Fruit fly (Drosophila melanogaster) whole organism, prepupa: ENCODE results near the gene CG42245.
A peak's percentile ranks its signal among the peaks of the same experiment; 100 is the strongest.

ENCODE experiments used
- Blimp-1 ChIP-seq: fragments of 200-800 bp; sonication (Bioruptor generic); optimal IDR thresholded peaks from 3 replicates; lab custom pipeline; 2017; ENCODE audit warnings: missing biosample characterization, missing genetic modification characterization, mild to moderate bottlenecking, moderate library complexity, missing genetic modification reagents
- CG10631 ChIP-seq: fragments of 200-800 bp; sonication (Bioruptor generic); optimal IDR thresholded peaks from 2 replicates; lab custom pipeline; 2016; ENCODE audit warnings: missing biosample characterization, missing genetic modification characterization
- CG10669 ChIP-seq: fragments of 200-800 bp; sonication (Bioruptor generic); optimal IDR thresholded peaks from 3 replicates; lab custom pipeline; 2018; ENCODE audit warnings: missing biosample characterization, mild to moderate bottlenecking, missing genetic modification characterization, moderate library complexity
- CG11294 ChIP-seq: fragments of 200-800 bp; sonication (Bioruptor generic); IDR thresholded peaks from 2 replicates; pipeline ENCODE4 v1.3.6; 2022; ENCODE audit warnings: missing biosample characterization, missing genetic modification characterization
- CG11762 ChIP-seq: fragments of 200-800 bp; sonication (Bioruptor generic); optimal IDR thresholded peaks from 3 replicates; lab custom pipeline; 2016; ENCODE audit warnings: missing biosample characterization, missing genetic modification characterization; ENCODE audit not compliant: insufficient read depth
- CG15336 ChIP-seq: fragments of 200-800 bp; sonication (Bioruptor generic); IDR thresholded peaks from 2 replicates; pipeline ENCODE4 v1.3.6; 2022; ENCODE audit warnings: missing biosample characterization, missing genetic modification characterization
- CG1621 ChIP-seq: fragments of 200-800 bp; sonication (Bioruptor generic); optimal IDR thresholded peaks from 3 replicates; lab custom pipeline; 2018; ENCODE audit warnings: missing biosample characterization, mild to moderate bottlenecking, missing genetic modification characterization
- CG16779 ChIP-seq: fragments of 200-800 bp; sonication (Bioruptor generic); optimal IDR thresholded peaks from 3 replicates; lab custom pipeline; 2017; ENCODE audit warnings: missing biosample characterization, mild to moderate bottlenecking, missing genetic modification characterization
- CG3032 ChIP-seq: fragments of 200-800 bp; optimal IDR thresholded peaks from 2 replicates; lab custom pipeline; 2019; ENCODE audit warnings: missing biosample characterization, mild to moderate bottlenecking, missing genetic modification characterization, moderate library complexity
- CG31627 ChIP-seq: fragments of 200-800 bp; sonication (Bioruptor generic); optimal IDR thresholded peaks from 3 replicates; lab custom pipeline; 2016; ENCODE audit warnings: missing biosample characterization, missing genetic modification characterization
- CG32006 ChIP-seq: fragments of 200-800 bp; sonication (Bioruptor generic); optimal IDR thresholded peaks from 3 replicates; lab custom pipeline; 2017; ENCODE audit warnings: missing biosample characterization, mild to moderate bottlenecking, missing genetic modification characterization
- CG34406 ChIP-seq: fragments of 200-800 bp; sonication (Bioruptor generic); optimal IDR thresholded peaks from 3 replicates; lab custom pipeline; 2016; ENCODE audit warnings: missing biosample characterization, missing genetic modification characterization
- CG3919 ChIP-seq: fragments of 200-800 bp; sonication (Bioruptor generic); optimal IDR thresholded peaks from 3 replicates; lab custom pipeline; 2016; ENCODE audit warnings: missing biosample characterization, missing genetic modification characterization
- CG4318 ChIP-seq: fragments of 200-800 bp; sonication (Bioruptor generic); optimal IDR thresholded peaks from 3 replicates; lab custom pipeline; 2017; ENCODE audit warnings: missing biosample characterization, mild to moderate bottlenecking, missing genetic modification characterization
- CG6276 ChIP-seq: fragments of 200-800 bp; sonication (Bioruptor generic); optimal IDR thresholded peaks from 2 replicates; lab custom pipeline; 2017; ENCODE audit warnings: missing biosample characterization, mild to moderate bottlenecking, missing genetic modification characterization
- CG6792 ChIP-seq: fragments of 200-800 bp; sonication (Bioruptor generic); optimal IDR thresholded peaks from 3 replicates; lab custom pipeline; 2016; ENCODE audit warnings: missing biosample characterization, missing genetic modification characterization
- CG6808 ChIP-seq: fragments of 200-800 bp; sonication (Bioruptor generic); optimal IDR thresholded peaks from 3 replicates; lab custom pipeline; 2017; ENCODE audit warnings: missing biosample characterization, missing genetic modification characterization, mild to moderate bottlenecking, moderate library complexity, missing genetic modification reagents
- CG7368 ChIP-seq: fragments of 200-800 bp; sonication (Bioruptor generic); optimal IDR thresholded peaks from 3 replicates; lab custom pipeline; 2016; ENCODE audit warnings: missing biosample characterization, missing genetic modification characterization
- CG8632 ChIP-seq: fragments of 200-800 bp; sonication (Bioruptor generic); optimal IDR thresholded peaks from 3 replicates; lab custom pipeline; 2016; ENCODE audit warnings: missing biosample characterization, missing genetic modification characterization
- CG9139 ChIP-seq: fragments of 200-800 bp; sonication (Bioruptor generic); optimal IDR thresholded peaks from 3 replicates; lab custom pipeline; 2017; ENCODE audit warnings: missing biosample characterization, mild to moderate bottlenecking, missing genetic modification characterization
- Eip75B ChIP-seq: fragments of 200-800 bp; sonication (Bioruptor generic); optimal IDR thresholded peaks from 3 replicates; lab custom pipeline; 2016; ENCODE audit warnings: missing biosample characterization, missing genetic modification characterization
- Eip78C ChIP-seq: fragments of 200-800 bp; sonication (Bioruptor generic); peaks from one replicate; lab custom pipeline; 2016; ENCODE audit warnings: missing biosample characterization, missing genetic modification characterization
- Eip93F ChIP-seq: fragments of 200-800 bp; sonication (Bioruptor generic); optimal IDR thresholded peaks from 2 replicates; lab custom pipeline; 2016; ENCODE audit warnings: missing biosample characterization, mild to moderate bottlenecking, missing genetic modification characterization
- Ets21C ChIP-seq: fragments of 200-800 bp; sonication (Bioruptor generic); optimal IDR thresholded peaks from 3 replicates; lab custom pipeline; 2016; ENCODE audit warnings: missing biosample characterization, missing genetic modification characterization
- Ets96B ChIP-seq: fragments of 200-800 bp; optimal IDR thresholded peaks from 2 replicates; lab custom pipeline; 2019; ENCODE audit warnings: missing biosample characterization, mild to moderate bottlenecking, missing genetic modification characterization, moderate library complexity
- Hr38 ChIP-seq: sonication (Bioruptor generic); optimal IDR thresholded peaks from 2 replicates; lab custom pipeline; 2016; ENCODE audit warnings: missing biosample characterization, missing genetic modification characterization
- Hr39 ChIP-seq: fragments of 200-800 bp; sonication (Bioruptor generic); optimal IDR thresholded peaks from 2 replicates; lab custom pipeline; 2016; ENCODE audit warnings: missing biosample characterization, missing genetic modification characterization
- Hr4 ChIP-seq: fragments of 200-800 bp; sonication (Bioruptor generic); optimal IDR thresholded peaks from 3 replicates; lab custom pipeline; 2016; ENCODE audit warnings: missing biosample characterization, missing genetic modification characterization
- Lpt ChIP-seq: fragments of 200-800 bp; sonication (Bioruptor generic); optimal IDR thresholded peaks from 3 replicates; lab custom pipeline; 2016; ENCODE audit warnings: missing biosample characterization, missing genetic modification characterization
- Met ChIP-seq: fragments of 200-800 bp; sonication (Bioruptor generic); optimal IDR thresholded peaks from 3 replicates; lab custom pipeline; 2016; ENCODE audit warnings: missing biosample characterization, missing genetic modification characterization
- OdsH ChIP-seq: fragments of 200-800 bp; sonication (Bioruptor generic); optimal IDR thresholded peaks from 3 replicates; lab custom pipeline; 2016; ENCODE audit warnings: missing biosample characterization, missing genetic modification characterization
- Smox ChIP-seq: fragments of 200-800 bp; sonication (Bioruptor generic); optimal IDR thresholded peaks from 3 replicates; lab custom pipeline; 2016; ENCODE audit warnings: missing biosample characterization, missing genetic modification characterization
- Sox102F ChIP-seq: fragments of 200-800 bp; sonication (Bioruptor generic); optimal IDR thresholded peaks from 2 replicates; lab custom pipeline; 2016; ENCODE audit warnings: missing biosample characterization, mild to moderate bottlenecking, missing genetic modification characterization
- Sox14 ChIP-seq: fragments of 200-800 bp; sonication (Bioruptor generic); optimal IDR thresholded peaks from 3 replicates; lab custom pipeline; 2016; ENCODE audit warnings: missing biosample characterization, missing genetic modification characterization
- Sox15 ChIP-seq: fragments of 200-800 bp; sonication (Bioruptor generic); optimal IDR thresholded peaks from 3 replicates; lab custom pipeline; 2016; ENCODE audit warnings: missing biosample characterization, missing genetic modification characterization
- acj6 ChIP-seq: fragments of 200-800 bp; sonication (Bioruptor generic); optimal IDR thresholded peaks from 3 replicates; lab custom pipeline; 2016; ENCODE audit warnings: missing biosample characterization, missing genetic modification characterization
- cyc ChIP-seq: fragments of 200-800 bp; sonication (Bioruptor generic); optimal IDR thresholded peaks from 3 replicates; lab custom pipeline; 2016; ENCODE audit warnings: missing biosample characterization, missing genetic modification characterization
- dac ChIP-seq: fragments of 200-800 bp; sonication (Bioruptor generic); optimal IDR thresholded peaks from 2 replicates; lab custom pipeline; 2017; ENCODE audit warnings: missing biosample characterization, mild to moderate bottlenecking, missing genetic modification characterization
- dsx ChIP-seq: fragments of 200-800 bp; optimal IDR thresholded peaks from 3 replicates; lab custom pipeline; 2019; ENCODE audit warnings: missing biosample characterization, mild to moderate bottlenecking, missing genetic modification characterization, moderate library complexity; ENCODE audit not compliant: poor library complexity, severe bottlenecking
- eg ChIP-seq: fragments of 200-800 bp; sonication (Bioruptor generic); IDR thresholded peaks from 3 replicates; pipeline ENCODE4 v1.3.6; 2022; ENCODE audit warnings: missing biosample characterization, missing genetic modification characterization
- esn ChIP-seq: fragments of 200-800 bp; sonication (Bioruptor generic); optimal IDR thresholded peaks from 2 replicates; lab custom pipeline; 2016; ENCODE audit warnings: missing biosample characterization, mild to moderate bottlenecking, missing genetic modification characterization, moderate library complexity
- fd59A ChIP-seq: fragments of 200-800 bp; sonication (Bioruptor generic); optimal IDR thresholded peaks from 2 replicates; lab custom pipeline; 2017; ENCODE audit warnings: missing biosample characterization, mild to moderate bottlenecking, missing genetic modification characterization, missing genetic modification reagents
- fd85E ChIP-seq: fragments of 200-800 bp; sonication (Bioruptor generic); optimal IDR thresholded peaks from 3 replicates; lab custom pipeline; 2016; ENCODE audit warnings: missing biosample characterization, missing genetic modification characterization
- fkh ChIP-seq: fragments of 200-800 bp; sonication (Bioruptor generic); optimal IDR thresholded peaks from 3 replicates; lab custom pipeline; 2017; ENCODE audit warnings: missing biosample characterization, mild to moderate bottlenecking, missing genetic modification characterization, moderate library complexity
- net ChIP-seq: fragments of 200-800 bp; sonication (Bioruptor generic); optimal IDR thresholded peaks from 3 replicates; lab custom pipeline; 2016; ENCODE audit warnings: missing biosample characterization, missing genetic modification characterization
- pdm3 ChIP-seq: fragments of 200-800 bp; sonication (Bioruptor generic); optimal IDR thresholded peaks from 3 replicates; lab custom pipeline; 2016; ENCODE audit warnings: missing biosample characterization, missing genetic modification characterization
- spab ChIP-seq: fragments of 200-800 bp; sonication (Bioruptor generic); optimal IDR thresholded peaks from 2 replicates; lab custom pipeline; 2017; ENCODE audit warnings: missing biosample characterization, mild to moderate bottlenecking, missing genetic modification characterization, missing genetic modification reagents
- svp ChIP-seq: fragments of 200-800 bp; sonication (Bioruptor generic); peaks from one replicate; lab custom pipeline; 2016; ENCODE audit warnings: missing biosample characterization, missing genetic modification characterization
- topi ChIP-seq: fragments of 200-800 bp; sonication (Bioruptor generic); optimal IDR thresholded peaks from 3 replicates; lab custom pipeline; 2016; ENCODE audit warnings: missing biosample characterization, missing genetic modification characterization
- vri ChIP-seq: fragments of 200-800 bp; sonication (Bioruptor generic); optimal IDR thresholded peaks from 3 replicates; lab custom pipeline; 2016; ENCODE audit warnings: missing biosample characterization, mild to moderate bottlenecking, missing genetic modification characterization

The CG42245 gene

dm6 chr3L:2585794-2586741 lies 45.4 kb upstream of the CG42245 start, which contains the start of gene msn:
Gene msn (minus strand): TSS chr3L:2586540.
- TF ChIP-seq dsx (GFP tag; lab: Kevin White, UChicago) (peak; percentile 20), CG11762 (GFP tag; lab: Kevin White, UChicago) (no peak), CG34406 (GFP tag; lab: Kevin White, UChicago) (no peak), pdm3 (no peak), CG4318 (GFP tag; lab: Kevin White, UChicago) (no peak), dac (no peak), Hr38 (GFP tag; lab: Kevin White, UChicago) (no peak), Eip93F (no peak), CG9139 (GFP tag; lab: Kevin White, UChicago) (no peak), Hr39 (GFP tag; lab: Kevin White, UChicago) (no peak), Blimp-1 (no peak), Eip78C (GFP tag; lab: Kevin White, UChicago) (peak; percentile 85), Sox102F (GFP tag; lab: Kevin White, UChicago) (peak; percentile 51), CG31627 (no peak), CG3919 (peak; percentile 36), esn (peak; percentile 24), CG7368 (no peak), fkh (peak; percentile 12), CG6808 (GFP tag; lab: Kevin White, UChicago) (no peak), Sox14 (GFP tag; lab: Kevin White, UChicago) (peak; percentile 38), Ets96B (tag; lab: Kevin White, UChicago) (no peak), OdsH (GFP tag; lab: Kevin White, UChicago) (no peak), CG10631 (GFP tag; lab: Kevin White, UChicago) (no peak), Smox (GFP tag; lab: Kevin White, UChicago) (no peak), CG6276 (GFP tag; lab: Kevin White, UChicago) (peak; percentile 28), CG11294 (GFP tag; lab: Robert Waterston, UW) (no peak), cyc (GFP tag; lab: Kevin White, UChicago) (no peak), CG6792 (GFP tag; lab: Kevin White, UChicago) (no peak), net (GFP tag; lab: Kevin White, UChicago) (peak; percentile 14), CG16779 (peak; percentile 43), Eip75B (GFP tag; lab: Kevin White, UChicago) (peak; percentile 9), spab (no peak), Met (GFP tag; lab: Kevin White, UChicago) (no peak), acj6 (no peak), eg (0 out of 3 replicates have a peak, but pooled peaks have one; percentile 44), CG1621 (peak; percentile 77), Sox15 (GFP tag; lab: Kevin White, UChicago) (no peak), topi (peak; percentile 1), Lpt (no peak), CG15336 (peak; percentile 31; the same call in 1 of the 2 replicates), svp (GFP tag; lab: Kevin White, UChicago) (peak; percentile 78), CG8632 (GFP tag; lab: Kevin White, UChicago) (no peak), Ets21C (no peak), fd59A (GFP tag; lab: Kevin White, UChicago) (no peak), CG3032 (tag; lab: Kevin White, UChicago) (no peak), vri (peak; percentile 25), CG10669 (GFP tag; lab: Kevin White, UChicago) (no peak), CG32006 (no peak), Hr4 (GFP tag; lab: Kevin White, UChicago) (no peak), fd85E (peak; percentile 22)
